Fruit fly (Drosophila melanogaster) whole organism: ENCODE results near the gene ImpE2.

ENCODE experiments used
- CG8478 ChIP-seq: fragments of >200 bp; optimal IDR thresholded peaks from 2 replicates; lab custom pipeline; 2018; ENCODE audit warnings: inconsistent platforms
- Dll ChIP-seq: fragments of >200 bp; optimal IDR thresholded peaks from 2 replicates; lab custom pipeline; 2017
- EcR ChIP-seq, 2 experiments: fragments of >200 bp; optimal IDR thresholded peaks; 2 replicates each; lab custom pipeline; 2017; ENCODE audit warnings: missing biosample characterization in 2 of 2, missing genetic modification characterization in 2 of 2, missing genetic modification reagents in 2 of 2
- pan ChIP-seq: fragments of >200 bp; optimal IDR thresholded peaks from 2 replicates; lab custom pipeline; 2017
- psq ChIP-seq: fragments of >200 bp; optimal IDR thresholded peaks from 2 replicates; lab custom pipeline; 2017
- usp ChIP-seq: fragments of >200 bp; optimal IDR thresholded peaks from 2 replicates; lab custom pipeline; 2017; ENCODE audit warnings: missing biosample characterization, missing genetic modification characterization, mixed read lengths

ImpE2 gene

DNA sequence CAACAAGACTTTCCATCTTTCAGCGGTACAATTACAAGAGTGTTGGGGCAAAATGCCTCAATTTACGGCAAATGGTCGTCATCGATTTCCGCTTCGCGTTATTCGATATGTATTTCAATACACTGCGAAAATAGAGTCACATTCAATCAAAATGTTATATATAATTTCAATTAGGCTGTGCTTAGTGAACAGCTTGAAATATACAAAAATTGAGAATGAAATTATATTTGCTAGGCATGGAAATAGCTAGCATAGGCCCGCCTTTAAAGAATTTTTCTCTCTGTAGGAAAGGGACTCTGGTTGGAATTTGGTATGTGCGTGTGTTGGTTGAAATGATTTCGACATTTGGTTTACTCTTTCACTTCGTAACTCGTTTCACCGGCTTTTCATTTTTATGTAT, 32.9 kb downstream of the ImpE2 start:
- TF ChIP-seq usp (GFP tag; lab: Kevin White, UChicago) (no peak), pan (lab: Kevin White, UChicago) (no peak)

DNA sequence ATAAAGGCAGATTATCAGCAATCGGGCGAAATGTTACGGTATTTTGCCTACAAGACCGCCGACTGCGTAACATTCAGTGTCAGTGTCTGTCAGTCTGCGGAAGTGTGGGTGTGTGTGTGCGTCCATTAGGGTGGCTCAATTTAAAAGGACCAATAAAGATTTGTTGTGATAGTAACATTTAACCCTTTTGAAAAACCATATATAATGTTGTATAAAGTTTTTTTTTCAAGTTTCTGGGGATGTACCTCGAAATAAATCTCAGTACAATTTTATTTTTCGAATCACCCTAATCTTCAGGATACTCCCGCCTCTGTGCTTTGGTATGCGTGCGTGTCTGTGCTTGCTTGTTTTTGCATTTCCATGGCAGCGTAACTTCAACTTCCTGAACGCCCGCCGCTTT, 39.7 kb downstream of the ImpE2 start:
- TF ChIP-seq EcR (GFP tag; optimal IDR thresholded peaks at IDR 0.05; lab: Kevin White, UChicago): no peak
- TF ChIP-seq Dll: no peak

DNA sequence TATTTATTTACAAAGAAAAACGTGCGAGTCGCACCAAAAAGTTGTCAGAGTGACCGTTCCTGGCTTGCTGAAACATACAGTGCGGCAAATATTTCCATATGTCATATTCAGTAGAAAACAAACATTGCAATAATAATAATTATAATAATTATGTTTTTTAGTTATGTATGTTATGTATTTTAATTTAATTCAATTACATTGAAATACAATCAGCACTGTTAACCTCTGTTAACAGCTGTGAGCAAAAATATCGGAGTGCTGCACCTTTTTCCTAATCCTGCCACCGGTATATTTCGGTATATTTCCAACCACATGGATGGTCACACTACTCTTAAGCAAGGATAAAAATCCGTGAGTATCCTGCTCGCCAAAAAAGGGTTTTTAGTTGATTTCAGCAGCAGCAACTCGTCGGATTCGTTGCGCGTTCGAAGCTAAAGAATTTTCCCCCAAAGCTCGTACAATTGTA, 40.4 kb downstream of the ImpE2 start, which contains the start of the genes CG32267 and CG42324:
Gene CG32267 (minus strand): TSS at position 51 of the 466 bp plus-strand sequence.
Gene CG42324 (plus strand): TSS at position 385 of the 466 bp plus-strand sequence.
- TF ChIP-seq Dll (no peak), pan (lab: Kevin White, UChicago) (no peak), CG8478 (no peak), usp (GFP tag; lab: Kevin White, UChicago) (no peak), psq (lab: Kevin White, UChicago) (no peak), EcR (GFP tag; optimal IDR thresholded peaks at IDR 0.05; lab: Kevin White, UChicago) (no peak)

DNA sequence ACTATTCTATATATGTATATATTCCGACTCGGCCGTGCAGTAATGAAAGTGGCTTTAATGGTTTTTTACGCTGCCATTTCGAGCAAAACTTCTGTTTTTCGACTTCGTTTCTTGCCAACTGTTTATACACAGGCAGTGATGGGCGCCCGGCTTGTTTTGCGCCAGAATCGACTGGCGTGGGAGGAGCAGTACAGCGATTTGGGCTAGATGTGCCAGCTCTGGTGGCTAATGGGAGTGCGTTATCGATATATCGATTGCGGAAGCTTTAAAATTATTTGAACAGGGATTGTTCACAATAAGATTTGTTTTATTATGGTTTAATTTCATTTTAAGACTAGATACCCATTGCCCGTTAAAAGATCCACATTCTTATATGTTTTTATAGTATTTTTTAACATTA, 41.3 kb downstream of the ImpE2 start, which contains the start of gene CG14971:
Gene CG14971 (minus strand): TSS at position 136 of the 400 bp plus-strand sequence.
- TF ChIP-seq CG8478 (no peak), EcR (GFP tag; optimal IDR thresholded peaks at IDR 0.05; lab: Kevin White, UChicago) (no peak), Dll (no peak), usp (GFP tag; lab: Kevin White, UChicago) (no peak), psq (lab: Kevin White, UChicago) (no peak), pan (lab: Kevin White, UChicago) (no peak)

DNA sequence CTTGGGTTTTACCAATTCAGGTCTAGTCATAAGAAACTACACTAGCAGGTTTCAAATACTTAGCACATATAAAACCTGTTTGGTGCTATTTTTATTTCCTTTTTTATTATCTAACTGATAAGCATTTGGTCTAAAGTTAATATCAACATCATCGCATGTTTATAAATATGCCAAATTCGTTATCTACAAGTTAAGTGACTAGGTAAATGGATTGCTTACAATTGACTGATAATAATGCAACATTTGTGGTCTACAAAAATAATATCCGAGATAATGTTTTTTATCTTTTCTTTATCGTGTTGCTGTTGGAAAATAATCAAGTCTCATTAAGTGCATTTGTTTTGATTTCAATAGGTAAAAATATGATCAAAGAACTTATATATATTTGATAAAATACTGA, 42.8 kb downstream of the ImpE2 start:
- TF ChIP-seq EcR (GFP tag; optimal IDR thresholded peaks at IDR 0.05; lab: Kevin White, UChicago) (no peak), psq (lab: Kevin White, UChicago) (no peak), Dll (no peak), pan (lab: Kevin White, UChicago) (no peak), usp (GFP tag; lab: Kevin White, UChicago) (no peak), CG8478 (no peak)

DNA sequence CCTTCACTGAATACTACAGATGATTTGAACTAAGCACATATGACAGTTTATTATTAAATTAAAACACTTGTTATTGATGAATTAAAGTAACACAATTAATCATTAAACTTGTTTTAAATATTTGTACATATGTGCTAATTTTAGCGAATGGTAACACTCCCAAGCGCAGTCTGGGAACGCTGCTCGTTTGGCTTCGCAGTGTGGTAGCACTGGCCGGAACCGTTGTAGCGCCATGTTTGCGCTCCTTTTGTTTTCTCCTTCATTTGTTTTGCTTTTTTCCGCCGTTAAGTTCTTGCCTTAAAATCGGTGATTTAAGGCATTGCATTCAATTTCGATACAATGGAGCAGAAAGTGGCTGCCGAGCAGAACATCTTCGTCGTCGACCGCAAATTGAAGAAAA, 46.3 kb downstream of the ImpE2 start, which contains the start of gene CycJ:
Gene CycJ (plus strand): TSS at position 229 of the 400 bp plus-strand sequence.
- TF ChIP-seq EcR (GFP tag; optimal IDR thresholded peaks at IDR 0.05; lab: Kevin White, UChicago) (no peak), CG8478 (no peak), psq (lab: Kevin White, UChicago) (no peak), usp (GFP tag; lab: Kevin White, UChicago) (no peak), pan (lab: Kevin White, UChicago) (no peak), Dll (no peak)

DNA sequence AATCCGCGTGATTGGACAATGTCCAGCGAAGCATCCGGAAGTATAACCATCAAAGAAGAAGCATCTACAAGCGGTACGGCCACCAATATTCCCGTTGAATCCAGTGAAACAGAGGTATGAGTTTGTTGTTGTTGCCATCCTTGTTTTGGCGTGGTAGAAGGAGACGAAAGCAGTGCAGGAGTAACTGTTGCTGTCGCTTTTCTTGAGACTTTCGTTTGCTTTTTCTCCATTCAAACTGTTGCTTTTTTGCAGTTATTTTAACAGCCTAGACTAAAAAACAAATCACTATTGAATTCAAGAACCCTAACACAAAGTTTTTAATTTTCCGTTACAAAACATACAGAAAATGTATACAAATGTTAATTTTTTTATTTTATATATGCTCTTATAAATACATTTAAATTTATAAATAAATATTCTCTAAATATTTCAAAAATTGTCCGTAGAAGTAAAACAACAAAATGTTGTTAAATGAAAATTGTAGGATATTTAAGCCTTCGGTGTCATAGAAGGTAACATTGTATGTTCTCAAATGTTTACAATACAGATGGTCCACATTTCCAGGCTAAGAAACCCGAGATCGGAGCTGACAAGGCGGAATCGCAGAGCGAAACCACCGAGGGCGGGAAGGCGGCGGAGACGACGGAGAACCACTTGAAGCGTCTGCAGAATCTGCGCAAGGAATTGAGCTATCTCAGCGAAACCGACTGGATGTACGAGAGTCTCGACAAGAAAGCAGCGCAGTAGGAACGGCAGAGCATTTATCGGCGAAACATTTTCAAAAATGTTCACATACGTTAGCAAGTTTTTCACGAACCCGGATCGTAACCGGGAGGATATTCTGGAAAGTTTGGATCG, 50.7 kb downstream of the ImpE2 start:
- TF ChIP-seq Dll: no peak
- TF ChIP-seq pan (lab: Kevin White, UChicago): no peak
- TF ChIP-seq CG8478: peak; percentile 20
- no peak for TF ChIP-seq psq (lab: Kevin White, UChicago)

DNA sequence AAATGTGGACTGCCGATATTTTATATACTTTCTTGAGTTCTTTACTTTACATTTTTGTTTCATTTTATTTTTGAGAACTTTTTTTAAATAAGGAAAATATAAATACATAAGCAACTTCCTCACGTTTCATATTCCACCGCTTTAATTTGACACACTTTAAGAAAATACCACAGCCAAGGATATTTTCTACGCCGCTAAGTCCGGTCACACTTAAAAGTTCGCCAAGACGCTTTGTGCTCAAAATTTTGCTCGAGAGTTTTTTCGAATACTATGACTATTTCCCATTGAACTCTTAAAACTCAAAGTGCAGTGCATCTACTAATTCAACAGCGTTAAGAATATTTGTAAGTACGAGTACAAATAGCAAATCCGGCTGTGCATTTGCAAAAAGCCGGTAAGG, 51.4 kb downstream of the ImpE2 start, which contains the start of the genes CG46463 and armi:
Gene CG46463 (plus strand): TSS at position 197 of the 400 bp plus-strand sequence.
Gene armi (plus strand): TSS at position 199 of the 400 bp plus-strand sequence.
- TF ChIP-seq usp (GFP tag; lab: Kevin White, UChicago) (no peak), CG8478 (no peak), Dll (no peak), pan (lab: Kevin White, UChicago) (no peak), EcR (GFP tag; optimal IDR thresholded peaks at IDR 0.05; lab: Kevin White, UChicago) (no peak), psq (lab: Kevin White, UChicago) (no peak)
